Worm (Caenorhabditis elegans): ENCODE data around the gene K07E3.2.

Gene K07E3.2

ce11 chrX:8082703-8083102, 21.4 kb upstream of the K07E3.2 start:
- TF ChIP-seq ceh-22 (tag; optimal IDR thresholded peaks at IDR 0.05), result no peak
- TF ChIP-seq pqm-1 (tag; optimal IDR thresholded peaks at IDR 0.05), result no peak
- TF ChIP-seq ceh-24 (tag; optimal IDR thresholded peaks at IDR 0.05), result no peak
- TF ChIP-seq ceh-48 (tag; optimal IDR thresholded peaks at IDR 0.05), result no peak
- no peak for TF ChIP-seq C38D4.7 (GFP tag; optimal IDR thresholded peaks at IDR 0.05)
- TF ChIP-seq mec-3 (tag; optimal IDR thresholded peaks at IDR 0.05; ENCODE audit: borderline replicate concordance), result no peak
- TF ChIP-seq npax-4 (tag; optimal IDR thresholded peaks at IDR 0.05), result no peak
- TF ChIP-seq ceh-45 (GFP tag; IDR thresholded peaks at IDR 0.05), result no peak
- TF ChIP-seq ceh-19 (GFP tag; optimal IDR thresholded peaks at IDR 0.05), result no peak
- no peak for TF ChIP-seq fkh-10 (GFP tag; optimal IDR thresholded peaks at IDR 0.05)
- no peak for TF ChIP-seq ceh-18 (tag; optimal IDR thresholded peaks at IDR 0.05)
- no peak for TF ChIP-seq ceh-9 (tag; optimal IDR thresholded peaks at IDR 0.05)
- TF ChIP-seq dve-1 (tag; optimal IDR thresholded peaks at IDR 0.05), result no peak
- no peak for TF ChIP-seq tbx-2 (tag; optimal IDR thresholded peaks at IDR 0.05)
- no peak for TF ChIP-seq unc-86 (tag; optimal IDR thresholded peaks at IDR 0.05)
- no peak for TF ChIP-seq ceh-14 (tag; optimal IDR thresholded peaks at IDR 0.05)
- no peak for TF ChIP-seq tbx-7 (tag; optimal IDR thresholded peaks at IDR 0.05)
- TF ChIP-seq syd-9 (tag; optimal IDR thresholded peaks at IDR 0.05), result no peak
- no peak for TF ChIP-seq dmd-4 (tag; optimal IDR thresholded peaks at IDR 0.05; ENCODE audit: borderline replicate concordance)
- no peak for TF ChIP-seq pax-1 (tag; optimal IDR thresholded peaks at IDR 0.05)

ce11 chrX:8083330-8083729, 20.8 kb upstream of the K07E3.2 start:
- TF ChIP-seq fax-1 (tag; optimal IDR thresholded peaks at IDR 0.05) (no peak), rnt-1 (tag; optimal IDR thresholded peaks at IDR 0.05) (no peak), sox-4 (tag; optimal IDR thresholded peaks at IDR 0.05) (no peak), ceh-2 (tag; optimal IDR thresholded peaks at IDR 0.05) (no peak), ama-1 (optimal IDR thresholded peaks at IDR 0.05) (no peak), pha-4 (tag; optimal IDR thresholded peaks at IDR 0.05) (no peak), pag-3 (tag; optimal IDR thresholded peaks at IDR 0.05; ENCODE audit: borderline replicate concordance) (no peak), tbx-2 (tag; optimal IDR thresholded peaks at IDR 0.05) (no peak), dve-1 (tag; optimal IDR thresholded peaks at IDR 0.05) (no peak), gmeb-2 (tag; optimal IDR thresholded peaks at IDR 0.05) (no peak)

ce11 chrX:8083919-8084318, 20.2 kb upstream of the K07E3.2 start, which contains the start of gene K07E3.4:
TSS of gene K07E3.4 (minus strand) at chrX:8084018.
- peak; percentile 22 for TF ChIP-seq elt-2 (tag; optimal IDR thresholded peaks at IDR 0.05)
- no peak for TF ChIP-seq lim-6 (tag; optimal IDR thresholded peaks at IDR 0.05)
- peak; percentile 13 for TF ChIP-seq hlh-30 (tag; optimal IDR thresholded peaks at IDR 0.05; ENCODE audit: insufficient read depth)
- TF ChIP-seq sox-2 (GFP tag; IDR thresholded peaks at IDR 0.05), result no peak

ce11 chrX:8084669-8085068, 19.4 kb upstream of the K07E3.2 start:
- TF ChIP-seq dmd-4 (tag; optimal IDR thresholded peaks at IDR 0.05; ENCODE audit: borderline replicate concordance) (no peak), ceh-18 (tag; optimal IDR thresholded peaks at IDR 0.05) (no peak), Y22D7AL.16 (tag; optimal IDR thresholded peaks at IDR 0.05) (no peak), elt-4 (tag; optimal IDR thresholded peaks at IDR 0.05) (no peak), ceh-22 (tag; optimal IDR thresholded peaks at IDR 0.05) (no peak), sdc-2 (tag; optimal IDR thresholded peaks at IDR 0.05) (no peak), npax-4 (tag; optimal IDR thresholded peaks at IDR 0.05) (no peak), sox-4 (tag; optimal IDR thresholded peaks at IDR 0.05) (no peak), ceh-45 (GFP tag; IDR thresholded peaks at IDR 0.05) (no peak)

ce11 chrX:8086450-8086724, 17.7 kb upstream of the K07E3.2 start, which contains the start of gene dao-3:
TSS of gene dao-3 (minus strand) at chrX:8086550.
- TF ChIP-seq unc-42 (tag; optimal IDR thresholded peaks at IDR 0.05) (no peak), ets-4 (tag; optimal IDR thresholded peaks at IDR 0.05) (no peak)
